Fruit fly (Drosophila melanogaster): Measurements from ENCODE around the gene CG12523.

CG12523 gene

dm6 chr3L:10783015-10783675, 17.8 kb upstream of the CG12523 start (continued):
- TF ChIP-seq kay (GFP tag; optimal IDR thresholded peaks at IDR 0.05): no peak
- no peak for TF ChIP-seq CG8944 (GFP tag; optimal IDR thresholded peaks at IDR 0.05)
- TF ChIP-seq Atf3 (GFP tag; optimal IDR thresholded peaks at IDR 0.05): no peak
- peak; percentile 29 for TF ChIP-seq scrt (GFP tag; optimal IDR thresholded peaks at IDR 0.05)
- peak; percentile 93 for TF ChIP-seq dmrt11E (tag; optimal IDR thresholded peaks at IDR 0.05)
- no peak for TF ChIP-seq CG42726 (GFP tag; IDR thresholded peaks at IDR 0.05; ENCODE audit: partially characterized antibody)
- no peak for TF ChIP-seq usp (GFP tag; optimal IDR thresholded peaks at IDR 0.05)
- peak; percentile 65 for TF ChIP-seq zen (tag; optimal IDR thresholded peaks at IDR 0.05)
- TF ChIP-seq CG31441 (GFP tag; IDR thresholded peaks at IDR 0.05): peak; percentile 91
- peak; percentile 91 for TF ChIP-seq CG15601 (tag; optimal IDR thresholded peaks at IDR 0.05)
- TF ChIP-seq crp (GFP tag; optimal IDR thresholded peaks at IDR 0.05): no peak
- TF ChIP-seq Dll (GFP tag; IDR thresholded peaks at IDR 0.05; ENCODE audit: partially characterized antibody): no peak
- peak; percentile 67 for TF ChIP-seq crol (GFP tag; IDR thresholded peaks at IDR 0.05)
- TF ChIP-seq Ets65A (GFP tag): no peak
- TF ChIP-seq Hand (GFP tag; optimal IDR thresholded peaks at IDR 0.05): no peak

dm6 chr3L:10784566-10785003, 16.4 kb upstream of the CG12523 start:
- peak; percentile 26 for TF ChIP-seq Chrac-16 (GFP tag; optimal IDR thresholded peaks at IDR 0.05)
- TF ChIP-seq Scr (GFP tag; IDR thresholded peaks at IDR 0.05; ENCODE audit: partially characterized antibody): no peak
- TF ChIP-seq Ssrp (tag; optimal IDR thresholded peaks at IDR 0.05): peak; percentile 55
- peak; percentile 37 for TF ChIP-seq CG30431 (GFP tag; optimal IDR thresholded peaks at IDR 0.05)
- TF ChIP-seq Dfd (GFP tag; optimal IDR thresholded peaks at IDR 0.05): no peak
- TF ChIP-seq Mrtf (GFP tag; IDR thresholded peaks at IDR 0.05): no peak
- TF ChIP-seq Sin3A (optimal IDR thresholded peaks at IDR 0.05): no peak
- TF ChIP-seq crol (GFP tag; IDR thresholded peaks at IDR 0.05): peak; percentile 18; the same call in 1 of the 2 replicates
- TF ChIP-seq BEAF-32 (GFP tag; optimal IDR thresholded peaks at IDR 0.05): no peak
- TF ChIP-seq crc (GFP tag; optimal IDR thresholded peaks at IDR 0.05): no peak
- no peak for TF ChIP-seq CG6683 (GFP tag; optimal IDR thresholded peaks at IDR 0.05)
- TF ChIP-seq bsh (GFP tag; optimal IDR thresholded peaks at IDR 0.05): peak in 1 of 2 experiments; percentile 61
- no peak for TF ChIP-seq Optix (GFP tag; IDR thresholded peaks at IDR 0.05)
- no peak for TF ChIP-seq Dip3 (GFP tag; optimal IDR thresholded peaks at IDR 0.05)
- no peak for TF ChIP-seq CG15696 (tag; optimal IDR thresholded peaks at IDR 0.05)
- TF ChIP-seq Dek (tag; optimal IDR thresholded peaks at IDR 0.05): no peak
- no peak for TF ChIP-seq gsb (GFP tag; IDR thresholded peaks at IDR 0.05)
- no peak for TF ChIP-seq pan (optimal IDR thresholded peaks at IDR 0.05)
- TF ChIP-seq pan (GFP tag; optimal IDR thresholded peaks at IDR 0.05 in 1 of 2, IDR thresholded peaks at IDR 0.05 in 1 of 2): peak in 1 of 2 experiments; percentile 58
- TF ChIP-seq tap (tag; optimal IDR thresholded peaks at IDR 0.05): no peak
- no peak for TF ChIP-seq CG7372 (GFP tag; IDR thresholded peaks at IDR 0.05)
- no peak for TF ChIP-seq Rfx (GFP tag; IDR thresholded peaks at IDR 0.05)
- TF ChIP-seq CG13424 (tag; optimal IDR thresholded peaks at IDR 0.05): peak; percentile 43
- TF ChIP-seq lilli (GFP tag; optimal IDR thresholded peaks at IDR 0.05): no peak
- no peak for TF ChIP-seq Dad (GFP tag; optimal IDR thresholded peaks at IDR 0.05)
- TF ChIP-seq pfk (GFP tag; optimal IDR thresholded peaks at IDR 0.05): no peak
- TF ChIP-seq Max (GFP tag; optimal IDR thresholded peaks at IDR 0.05): no peak
- TF ChIP-seq CG10543 (GFP tag; optimal IDR thresholded peaks at IDR 0.05): no peak
- TF ChIP-seq H2.0 (GFP tag; IDR thresholded peaks at IDR 0.05): no peak
- TF ChIP-seq caup (GFP tag; optimal IDR thresholded peaks at IDR 0.05; ENCODE audit: severe bottlenecking): no peak
- TF ChIP-seq CG10979 (tag; optimal IDR thresholded peaks at IDR 0.05): peak; percentile 71
- TF ChIP-seq Bdp1 (GFP tag; optimal IDR thresholded peaks at IDR 0.05): no peak
- no peak for TF ChIP-seq CG33213 (GFP tag; optimal IDR thresholded peaks at IDR 0.05)
- no peak for TF ChIP-seq sens-2 (GFP tag; IDR thresholded peaks at IDR 0.05)
- peak; percentile 26 for TF ChIP-seq tio (GFP tag; optimal IDR thresholded peaks at IDR 0.05)
- no peak for TF ChIP-seq CG4282 (GFP tag; optimal IDR thresholded peaks at IDR 0.05)
